Fruit fly (Drosophila melanogaster): ENCODE results near the gene CG6254.

- TF ChIP-seq fru (GFP tag; optimal IDR thresholded peaks at IDR 0.05) (no peak), pan (optimal IDR thresholded peaks at IDR 0.05) (no peak), Hnf4 (GFP tag; optimal IDR thresholded peaks at IDR 0.05) (no peak), Myc (optimal IDR thresholded peaks at IDR 0.05) (no peak), usp (GFP tag; optimal IDR thresholded peaks at IDR 0.05) (no peak), br (GFP tag; optimal IDR thresholded peaks at IDR 0.05) (no peak), HLH106 (tag; optimal IDR thresholded peaks at IDR 0.05) (no peak), Rel (GFP tag; optimal IDR thresholded peaks at IDR 0.05) (no peak), Rel (tag; optimal IDR thresholded peaks at IDR 0.05) (no peak), h (GFP tag; optimal IDR thresholded peaks at IDR 0.05) (no peak), dmrt93B (GFP tag; optimal IDR thresholded peaks at IDR 0.05) (no peak)
Observed at dm6 chr3R:10206740-10207139, 45.6 kb upstream of the CG6254 start.

All from whole organism, wandering third instar larva.